Fruit fly (Drosophila melanogaster) whole organism, pupa: ENCODE data around the gene Ubi-p63E.

Experiments
- CG10348 ChIP-seq: fragments of 200-800 bp; sonication (Bioruptor generic); IDR thresholded peaks from 2 replicates; pipeline ENCODE4 v1.3.6; 2022; ENCODE audit warnings: missing biosample characterization, missing genetic modification characterization
- CG14655 ChIP-seq: fragments of 200-800 bp; sonication (Bioruptor generic); optimal IDR thresholded peaks from 3 replicates; lab custom pipeline; 2017; ENCODE audit warnings: mild to moderate bottlenecking, missing biosample characterization, missing genetic modification reagents, missing genetic modification characterization
- CG17806 ChIP-seq: fragments of 200-800 bp; sonication (Bioruptor generic); optimal IDR thresholded peaks from 2 replicates; lab custom pipeline; 2018; ENCODE audit warnings: missing biosample characterization, mild to moderate bottlenecking, missing genetic modification characterization, moderate library complexity
- CG32121 ChIP-seq: fragments of 200-800 bp; sonication (Bioruptor generic); IDR thresholded peaks from 2 replicates; pipeline ENCODE4 v1.3.6; 2022; ENCODE audit warnings: missing biosample characterization, missing genetic modification characterization
- EcR ChIP-seq: fragments of 200-800 bp; sonication (Bioruptor generic); optimal IDR thresholded peaks from 3 replicates; lab custom pipeline; 2019; ENCODE audit warnings: missing biosample characterization, missing genetic modification characterization, mild to moderate bottlenecking, moderate library complexity, missing genetic modification reagents
- gl ChIP-seq: fragments of 200-800 bp; sonication (Bioruptor generic); optimal IDR thresholded peaks from 2 replicates; lab custom pipeline; 2018; ENCODE audit warnings: missing biosample characterization, mild to moderate bottlenecking, missing genetic modification characterization

DNA sequence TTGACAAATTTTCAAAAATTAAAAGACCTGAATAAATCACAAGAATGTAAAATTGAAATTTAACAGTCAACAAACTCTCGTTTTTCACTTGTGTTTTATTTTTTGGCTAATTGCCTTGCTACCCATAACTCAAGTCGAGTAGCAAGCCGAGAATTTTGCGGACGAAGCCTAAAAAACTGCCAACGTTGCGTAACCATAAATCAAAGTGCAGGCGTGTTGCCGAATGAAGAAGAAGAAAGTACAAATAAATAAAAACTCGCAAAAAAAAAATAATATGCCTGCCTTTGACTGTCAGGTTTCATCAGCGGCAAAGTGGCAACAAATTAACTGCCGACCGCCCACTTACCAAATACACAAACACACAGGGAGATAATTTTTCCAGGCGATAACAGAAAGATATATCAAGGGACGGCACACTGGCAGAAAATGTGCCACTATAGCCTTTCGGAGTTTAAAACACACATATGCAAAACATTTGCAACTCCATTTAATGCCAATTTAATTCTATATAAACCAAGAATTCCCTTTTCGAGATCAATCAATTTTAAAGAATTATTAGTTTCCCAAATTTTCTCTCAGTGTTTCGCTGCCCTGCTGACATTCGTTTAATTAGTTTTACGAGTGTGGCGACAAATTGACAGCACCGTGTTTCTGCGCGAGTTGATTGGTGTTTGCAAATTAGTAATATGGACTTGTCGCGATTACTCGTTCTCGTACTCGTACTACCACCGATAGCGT is 25.4 kb upstream of the Ubi-p63E start:
- TF ChIP-seq EcR (GFP tag; lab: Kevin White, UChicago): no peak
- peak; percentile 43; the same call in 1 of the 2 replicates for TF ChIP-seq CG10348 (GFP tag; lab: Robert Waterston, UW)
- peak; percentile 30; the same call in 1 of the 2 replicates for TF ChIP-seq CG32121 (GFP tag; lab: Robert Waterston, UW)
- no peak for TF ChIP-seq gl (tag; lab: Kevin White, UChicago)
- TF ChIP-seq CG17806 (tag; lab: Kevin White, UChicago): peak; percentile 50
- TF ChIP-seq CG14655 (GFP tag; lab: Kevin White, UChicago): peak; percentile 55
